Fruit fly (Drosophila melanogaster) whole organism, prepupa: ENCODE results near the gene Muc4B.
A peak's percentile ranks its signal among the peaks of the same experiment; 100 is the strongest.

Experiments
- Blimp-1 ChIP-seq: fragments of 200-800 bp; sonication (Bioruptor generic); optimal IDR thresholded peaks from 3 replicates; lab custom pipeline; 2017; ENCODE audit warnings: missing biosample characterization, missing genetic modification characterization, mild to moderate bottlenecking, moderate library complexity, missing genetic modification reagents
- CG10631 ChIP-seq: fragments of 200-800 bp; sonication (Bioruptor generic); optimal IDR thresholded peaks from 2 replicates; lab custom pipeline; 2016; ENCODE audit warnings: missing biosample characterization, missing genetic modification characterization
- CG10669 ChIP-seq: fragments of 200-800 bp; sonication (Bioruptor generic); optimal IDR thresholded peaks from 3 replicates; lab custom pipeline; 2018; ENCODE audit warnings: missing biosample characterization, mild to moderate bottlenecking, missing genetic modification characterization, moderate library complexity
- CG11762 ChIP-seq: fragments of 200-800 bp; sonication (Bioruptor generic); optimal IDR thresholded peaks from 3 replicates; lab custom pipeline; 2016; ENCODE audit warnings: missing biosample characterization, missing genetic modification characterization; ENCODE audit not compliant: insufficient read depth
- CG11902 ChIP-seq: fragments of 200-800 bp; sonication (Bioruptor generic); optimal IDR thresholded peaks from 3 replicates; lab custom pipeline; 2016; ENCODE audit warnings: missing biosample characterization, missing genetic modification characterization
- CG15336 ChIP-seq: fragments of 200-800 bp; sonication (Bioruptor generic); IDR thresholded peaks from 2 replicates; pipeline ENCODE4 v1.3.6; 2022; ENCODE audit warnings: missing biosample characterization, missing genetic modification characterization
- CG16779 ChIP-seq: fragments of 200-800 bp; sonication (Bioruptor generic); optimal IDR thresholded peaks from 3 replicates; lab custom pipeline; 2017; ENCODE audit warnings: missing biosample characterization, mild to moderate bottlenecking, missing genetic modification characterization
- CG3032 ChIP-seq: fragments of 200-800 bp; optimal IDR thresholded peaks from 2 replicates; lab custom pipeline; 2019; ENCODE audit warnings: missing biosample characterization, mild to moderate bottlenecking, missing genetic modification characterization, moderate library complexity
- CG31627 ChIP-seq: fragments of 200-800 bp; sonication (Bioruptor generic); optimal IDR thresholded peaks from 3 replicates; lab custom pipeline; 2016; ENCODE audit warnings: missing biosample characterization, missing genetic modification characterization
- CG32006 ChIP-seq: fragments of 200-800 bp; sonication (Bioruptor generic); optimal IDR thresholded peaks from 3 replicates; lab custom pipeline; 2017; ENCODE audit warnings: missing biosample characterization, mild to moderate bottlenecking, missing genetic modification characterization
- CG34406 ChIP-seq: fragments of 200-800 bp; sonication (Bioruptor generic); optimal IDR thresholded peaks from 3 replicates; lab custom pipeline; 2016; ENCODE audit warnings: missing biosample characterization, missing genetic modification characterization
- CG3919 ChIP-seq: fragments of 200-800 bp; sonication (Bioruptor generic); optimal IDR thresholded peaks from 3 replicates; lab custom pipeline; 2016; ENCODE audit warnings: missing biosample characterization, missing genetic modification characterization
- CG4318 ChIP-seq: fragments of 200-800 bp; sonication (Bioruptor generic); optimal IDR thresholded peaks from 3 replicates; lab custom pipeline; 2017; ENCODE audit warnings: missing biosample characterization, mild to moderate bottlenecking, missing genetic modification characterization
- CG6163 ChIP-seq: fragments of 200-800 bp; sonication (Bioruptor generic); IDR thresholded peaks from 3 replicates; pipeline ENCODE4 v1.3.6; 2022; ENCODE audit warnings: missing biosample characterization, missing genetic modification characterization
- CG6276 ChIP-seq: fragments of 200-800 bp; sonication (Bioruptor generic); optimal IDR thresholded peaks from 2 replicates; lab custom pipeline; 2017; ENCODE audit warnings: missing biosample characterization, mild to moderate bottlenecking, missing genetic modification characterization
- CG6854 ChIP-seq: fragments of 200-800 bp; sonication (Bioruptor generic); optimal IDR thresholded peaks from 2 replicates; lab custom pipeline; 2017; ENCODE audit warnings: missing biosample characterization, mild to moderate bottlenecking, missing genetic modification characterization
- CG7368 ChIP-seq: fragments of 200-800 bp; sonication (Bioruptor generic); optimal IDR thresholded peaks from 3 replicates; lab custom pipeline; 2016; ENCODE audit warnings: missing biosample characterization, missing genetic modification characterization
- CG8119 ChIP-seq: fragments of 200-800 bp; sonication (Bioruptor generic); IDR thresholded peaks from 3 replicates; pipeline ENCODE4 v1.3.6; 2022; ENCODE audit warnings: missing biosample characterization, missing genetic modification characterization
- CG8319 ChIP-seq: fragments of 200-800 bp; sonication (Bioruptor generic); optimal IDR thresholded peaks from 3 replicates; lab custom pipeline; 2016; ENCODE audit warnings: missing biosample characterization, missing genetic modification characterization
- CG8632 ChIP-seq: fragments of 200-800 bp; sonication (Bioruptor generic); optimal IDR thresholded peaks from 3 replicates; lab custom pipeline; 2016; ENCODE audit warnings: missing biosample characterization, missing genetic modification characterization
- CG9139 ChIP-seq: fragments of 200-800 bp; sonication (Bioruptor generic); optimal IDR thresholded peaks from 3 replicates; lab custom pipeline; 2017; ENCODE audit warnings: missing biosample characterization, mild to moderate bottlenecking, missing genetic modification characterization
- Eip75B ChIP-seq: fragments of 200-800 bp; sonication (Bioruptor generic); optimal IDR thresholded peaks from 3 replicates; lab custom pipeline; 2016; ENCODE audit warnings: missing biosample characterization, missing genetic modification characterization
- Eip78C ChIP-seq: fragments of 200-800 bp; sonication (Bioruptor generic); peaks from one replicate; lab custom pipeline; 2016; ENCODE audit warnings: missing biosample characterization, missing genetic modification characterization
- Eip93F ChIP-seq: fragments of 200-800 bp; sonication (Bioruptor generic); optimal IDR thresholded peaks from 2 replicates; lab custom pipeline; 2016; ENCODE audit warnings: missing biosample characterization, mild to moderate bottlenecking, missing genetic modification characterization
- Ets21C ChIP-seq: fragments of 200-800 bp; sonication (Bioruptor generic); optimal IDR thresholded peaks from 3 replicates; lab custom pipeline; 2016; ENCODE audit warnings: missing biosample characterization, missing genetic modification characterization
- Gug ChIP-seq: fragments of 200-800 bp; sonication (Bioruptor generic); IDR thresholded peaks from 2 replicates; pipeline ENCODE4 v1.3.6; 2022; ENCODE audit warnings: missing biosample characterization, missing genetic modification characterization
- Hr38 ChIP-seq: sonication (Bioruptor generic); optimal IDR thresholded peaks from 2 replicates; lab custom pipeline; 2016; ENCODE audit warnings: missing biosample characterization, missing genetic modification characterization
- Hr39 ChIP-seq: fragments of 200-800 bp; sonication (Bioruptor generic); optimal IDR thresholded peaks from 2 replicates; lab custom pipeline; 2016; ENCODE audit warnings: missing biosample characterization, missing genetic modification characterization
- Lpt ChIP-seq: fragments of 200-800 bp; sonication (Bioruptor generic); optimal IDR thresholded peaks from 3 replicates; lab custom pipeline; 2016; ENCODE audit warnings: missing biosample characterization, missing genetic modification characterization
- Met ChIP-seq: fragments of 200-800 bp; sonication (Bioruptor generic); optimal IDR thresholded peaks from 3 replicates; lab custom pipeline; 2016; ENCODE audit warnings: missing biosample characterization, missing genetic modification characterization
- Smox ChIP-seq: fragments of 200-800 bp; sonication (Bioruptor generic); optimal IDR thresholded peaks from 3 replicates; lab custom pipeline; 2016; ENCODE audit warnings: missing biosample characterization, missing genetic modification characterization
- Sox102F ChIP-seq: fragments of 200-800 bp; sonication (Bioruptor generic); optimal IDR thresholded peaks from 2 replicates; lab custom pipeline; 2016; ENCODE audit warnings: missing biosample characterization, mild to moderate bottlenecking, missing genetic modification characterization
- Sox14 ChIP-seq: fragments of 200-800 bp; sonication (Bioruptor generic); optimal IDR thresholded peaks from 3 replicates; lab custom pipeline; 2016; ENCODE audit warnings: missing biosample characterization, missing genetic modification characterization
- Sox15 ChIP-seq: fragments of 200-800 bp; sonication (Bioruptor generic); optimal IDR thresholded peaks from 3 replicates; lab custom pipeline; 2016; ENCODE audit warnings: missing biosample characterization, missing genetic modification characterization
- achi ChIP-seq: fragments of 200-800 bp; sonication (Bioruptor generic); optimal IDR thresholded peaks from 3 replicates; lab custom pipeline; 2016; ENCODE audit warnings: missing biosample characterization, missing genetic modification characterization
- acj6 ChIP-seq: fragments of 200-800 bp; sonication (Bioruptor generic); optimal IDR thresholded peaks from 3 replicates; lab custom pipeline; 2016; ENCODE audit warnings: missing biosample characterization, missing genetic modification characterization
- cyc ChIP-seq: fragments of 200-800 bp; sonication (Bioruptor generic); optimal IDR thresholded peaks from 3 replicates; lab custom pipeline; 2016; ENCODE audit warnings: missing biosample characterization, missing genetic modification characterization
- dac ChIP-seq: fragments of 200-800 bp; sonication (Bioruptor generic); optimal IDR thresholded peaks from 2 replicates; lab custom pipeline; 2017; ENCODE audit warnings: missing biosample characterization, mild to moderate bottlenecking, missing genetic modification characterization
- dsx ChIP-seq: fragments of 200-800 bp; optimal IDR thresholded peaks from 3 replicates; lab custom pipeline; 2019; ENCODE audit warnings: missing biosample characterization, mild to moderate bottlenecking, missing genetic modification characterization, moderate library complexity; ENCODE audit not compliant: poor library complexity, severe bottlenecking
- eg ChIP-seq: fragments of 200-800 bp; sonication (Bioruptor generic); IDR thresholded peaks from 3 replicates; pipeline ENCODE4 v1.3.6; 2022; ENCODE audit warnings: missing biosample characterization, missing genetic modification characterization
- esn ChIP-seq: fragments of 200-800 bp; sonication (Bioruptor generic); optimal IDR thresholded peaks from 2 replicates; lab custom pipeline; 2016; ENCODE audit warnings: missing biosample characterization, mild to moderate bottlenecking, missing genetic modification characterization, moderate library complexity
- fd59A ChIP-seq: fragments of 200-800 bp; sonication (Bioruptor generic); optimal IDR thresholded peaks from 2 replicates; lab custom pipeline; 2017; ENCODE audit warnings: missing biosample characterization, mild to moderate bottlenecking, missing genetic modification characterization, missing genetic modification reagents
- fd85E ChIP-seq: fragments of 200-800 bp; sonication (Bioruptor generic); optimal IDR thresholded peaks from 3 replicates; lab custom pipeline; 2016; ENCODE audit warnings: missing biosample characterization, missing genetic modification characterization
- fkh ChIP-seq: fragments of 200-800 bp; sonication (Bioruptor generic); optimal IDR thresholded peaks from 3 replicates; lab custom pipeline; 2017; ENCODE audit warnings: missing biosample characterization, mild to moderate bottlenecking, missing genetic modification characterization, moderate library complexity
- lz ChIP-seq: fragments of 200-800 bp; sonication (Bioruptor generic); optimal IDR thresholded peaks from 3 replicates; lab custom pipeline; 2016; ENCODE audit warnings: missing biosample characterization, missing genetic modification characterization
- net ChIP-seq: fragments of 200-800 bp; sonication (Bioruptor generic); optimal IDR thresholded peaks from 3 replicates; lab custom pipeline; 2016; ENCODE audit warnings: missing biosample characterization, missing genetic modification characterization
- pdm3 ChIP-seq: fragments of 200-800 bp; sonication (Bioruptor generic); optimal IDR thresholded peaks from 3 replicates; lab custom pipeline; 2016; ENCODE audit warnings: missing biosample characterization, missing genetic modification characterization
- salr ChIP-seq, 2 experiments: fragments of 200-800 bp; sonication (Bioruptor generic); optimal IDR thresholded peaks; 3 replicates each; lab custom pipeline; 2016 to 2018; ENCODE audit warnings: missing biosample characterization in 2 of 2, missing genetic modification characterization in 2 of 2, mild to moderate bottlenecking in 1 of 2
- spab ChIP-seq: fragments of 200-800 bp; sonication (Bioruptor generic); optimal IDR thresholded peaks from 2 replicates; lab custom pipeline; 2017; ENCODE audit warnings: missing biosample characterization, mild to moderate bottlenecking, missing genetic modification characterization, missing genetic modification reagents
- ss ChIP-seq, 2 experiments: fragments of 200-800 bp; sonication (Bioruptor generic); optimal IDR thresholded peaks; 2 replicates in 1 of 2; 3 replicates in 1 of 2; lab custom pipeline; 2017 to 2018; ENCODE audit warnings: mild to moderate bottlenecking in 2 of 2, missing biosample characterization in 2 of 2, missing genetic modification characterization in 2 of 2, moderate library complexity in 1 of 2
- svp ChIP-seq: fragments of 200-800 bp; sonication (Bioruptor generic); peaks from one replicate; lab custom pipeline; 2016; ENCODE audit warnings: missing biosample characterization, missing genetic modification characterization
- topi ChIP-seq: fragments of 200-800 bp; sonication (Bioruptor generic); optimal IDR thresholded peaks from 3 replicates; lab custom pipeline; 2016; ENCODE audit warnings: missing biosample characterization, missing genetic modification characterization
- vri ChIP-seq: fragments of 200-800 bp; sonication (Bioruptor generic); optimal IDR thresholded peaks from 3 replicates; lab custom pipeline; 2016; ENCODE audit warnings: missing biosample characterization, mild to moderate bottlenecking, missing genetic modification characterization

The Muc4B gene

dm6 chrX:4262661-4263060 is 16.7 kb upstream of the Muc4B start:
- peak; percentile 66 for TF ChIP-seq svp (GFP tag; lab: Kevin White, UChicago)
- peak; percentile 14 for TF ChIP-seq Sox15 (GFP tag; lab: Kevin White, UChicago)
- TF ChIP-seq eg (GFP tag; lab: Robert Waterston, UW): peak; percentile 62; the same call in 2 of the 3 replicates
- TF ChIP-seq Smox (GFP tag; lab: Kevin White, UChicago): peak; percentile 36
- no peak for TF ChIP-seq CG8119 (GFP tag; lab: Robert Waterston, UW)
- no peak for TF ChIP-seq Lpt (GFP tag; lab: Kevin White, UChicago)
- no peak for TF ChIP-seq CG15336
- peak; percentile 0 for TF ChIP-seq achi
- TF ChIP-seq Hr38 (GFP tag; lab: Kevin White, UChicago): no peak
- peak; percentile 39 for TF ChIP-seq CG7368 (GFP tag; lab: Kevin White, UChicago)
- no peak for TF ChIP-seq CG9139 (GFP tag; lab: Kevin White, UChicago)
- peak; percentile 26 for TF ChIP-seq Met (GFP tag; lab: Kevin White, UChicago)
- TF ChIP-seq CG34406 (GFP tag; lab: Kevin White, UChicago): peak; percentile 8
- peak; percentile 36 for TF ChIP-seq esn
- no peak for TF ChIP-seq fd59A (GFP tag; lab: Kevin White, UChicago)
- no peak for TF ChIP-seq CG16779
- TF ChIP-seq salr (GFP tag; optimal IDR thresholded peaks at IDR 0.05; lab: Kevin White, UChicago): no peak
- TF ChIP-seq CG32006 (GFP tag; lab: Kevin White, UChicago): peak; percentile 56
- no peak for TF ChIP-seq fkh
- peak; percentile 55 for TF ChIP-seq dsx
- TF ChIP-seq vri (GFP tag; lab: Kevin White, UChicago): no peak
- peak; percentile 12 for TF ChIP-seq spab (GFP tag; lab: Kevin White, UChicago)
- peak; percentile 52 for TF ChIP-seq CG3919 (GFP tag; lab: Kevin White, UChicago)
- TF ChIP-seq CG4318: peak; percentile 46
- peak; percentile 31 to 76 for TF ChIP-seq ss (GFP tag; optimal IDR thresholded peaks at IDR 0.05; lab: Kevin White, UChicago)
- TF ChIP-seq dac: no peak
- TF ChIP-seq acj6 (GFP tag; lab: Kevin White, UChicago): peak; percentile 27
- peak; percentile 47 for TF ChIP-seq CG31627 (GFP tag; lab: Kevin White, UChicago)
- TF ChIP-seq cyc: peak; percentile 47
- TF ChIP-seq CG6276 (GFP tag; lab: Kevin White, UChicago): no peak
- peak; percentile 22 for TF ChIP-seq Eip75B (GFP tag; lab: Kevin White, UChicago)
- TF ChIP-seq Ets21C (GFP tag; lab: Kevin White, UChicago): no peak
- peak; percentile 39 for TF ChIP-seq CG3032 (tag; lab: Kevin White, UChicago)
- TF ChIP-seq CG8319 (GFP tag; lab: Kevin White, UChicago): no peak
- peak; percentile 0 for TF ChIP-seq CG11902 (GFP tag; lab: Kevin White, UChicago)
- TF ChIP-seq CG10669 (GFP tag; lab: Kevin White, UChicago): peak; percentile 43
- peak; percentile 60 for TF ChIP-seq CG6163 (GFP tag; lab: Robert Waterston, UW)
- peak; percentile 45 for TF ChIP-seq lz (GFP tag; lab: Kevin White, UChicago)
- TF ChIP-seq Gug (GFP tag; lab: Robert Waterston, UW): 0 out of 2 replicates have a peak, but pooled peaks have one; percentile 24
- TF ChIP-seq CG8632 (GFP tag; lab: Kevin White, UChicago): no peak
- TF ChIP-seq Sox102F (GFP tag; lab: Kevin White, UChicago): peak; percentile 20
- TF ChIP-seq fd85E: no peak
- peak; percentile 36 for TF ChIP-seq topi (GFP tag; lab: Kevin White, UChicago)
- peak; percentile 17 for TF ChIP-seq net (GFP tag; lab: Kevin White, UChicago)
- peak; percentile 10 for TF ChIP-seq Sox14 (GFP tag; lab: Kevin White, UChicago)
- peak; percentile 30 for TF ChIP-seq CG10631
- TF ChIP-seq pdm3 (GFP tag; lab: Kevin White, UChicago): peak; percentile 38
- peak; percentile 68 for TF ChIP-seq Eip78C (GFP tag; lab: Kevin White, UChicago)
- no peak for TF ChIP-seq Eip93F (GFP tag; lab: Kevin White, UChicago)
- TF ChIP-seq CG6854 (GFP tag; lab: Kevin White, UChicago): no peak
- TF ChIP-seq Hr39 (GFP tag; lab: Kevin White, UChicago): peak; percentile 55
- TF ChIP-seq Blimp-1: no peak
- no peak for TF ChIP-seq CG11762 (GFP tag; lab: Kevin White, UChicago)
